Worm (Caenorhabditis elegans) whole organism, L3 larva: ENCODE data around the gene Y55D9A.2.

Source experiments
- ceh-28 ChIP-seq: fragments of 150-350 bp; optimal IDR thresholded peaks from 2 replicates; lab custom pipeline; 2014; ENCODE audit warnings: missing biosample characterization, missing genetic modification reagents, missing genetic modification characterization
- ceh-9 ChIP-seq: sonication (generic microtip); optimal IDR thresholded peaks from 2 replicates; lab custom pipeline; 2018; ENCODE audit warnings: missing biosample characterization, missing genetic modification characterization
- daf-12 ChIP-seq: fragments of 150-350 bp; optimal IDR thresholded peaks from 2 replicates; lab custom pipeline; 2014; ENCODE audit warnings: missing biosample characterization, missing genetic modification reagents, missing genetic modification characterization
- elt-1 ChIP-seq: fragments of 150-350 bp; optimal IDR thresholded peaks from 2 replicates; lab custom pipeline; 2014; ENCODE audit warnings: missing biosample characterization, missing genetic modification characterization
- elt-2 ChIP-seq: sonication (generic microtip); optimal IDR thresholded peaks from 2 replicates; lab custom pipeline; 2016; ENCODE audit warnings: missing genetic modification reagents, mild to moderate bottlenecking, missing genetic modification characterization, missing compliant biosample characterization
- elt-3 ChIP-seq, 3 experiments: fragments of 150-350 bp in 1 of 3; sonication (generic microtip) in 2 of 3; optimal IDR thresholded peaks; 2 replicates in 2 of 3; 4 replicates in 1 of 3; lab custom pipeline; 2014 to 2017; ENCODE audit warnings: missing biosample characterization in 3 of 3, missing genetic modification characterization in 3 of 3
- eor-1 ChIP-seq, 2 experiments: fragments of 150-350 bp; optimal IDR thresholded peaks; 2 replicates each; lab custom pipeline; 2014 to 2018; ENCODE audit warnings: missing biosample characterization in 2 of 2, missing genetic modification characterization in 2 of 2
- fkh-10 ChIP-seq: sonication (generic microtip); optimal IDR thresholded peaks from 2 replicates; lab custom pipeline; 2017; ENCODE audit warnings: missing biosample characterization, missing genetic modification reagents, missing genetic modification characterization
- fos-1 ChIP-seq: fragments of 150-350 bp; optimal IDR thresholded peaks from 2 replicates; lab custom pipeline; 2014; ENCODE audit warnings: missing biosample characterization, missing genetic modification characterization
- hmg-11 ChIP-seq: sonication (generic microtip); optimal IDR thresholded peaks from 2 replicates; lab custom pipeline; 2016; ENCODE audit warnings: missing genetic modification characterization, missing compliant biosample characterization
- lin-15B ChIP-seq: fragments of 150-350 bp; optimal IDR thresholded peaks from 2 replicates; lab custom pipeline; 2014; ENCODE audit warnings: missing biosample characterization, missing genetic modification characterization
- lin-39 ChIP-seq: fragments of 150-350 bp; optimal IDR thresholded peaks from 2 replicates; lab custom pipeline; 2018; ENCODE audit warnings: missing biosample characterization, missing genetic modification reagents, missing genetic modification characterization
- lsy-12 ChIP-seq: sonication (generic microtip); optimal IDR thresholded peaks from 2 replicates; lab custom pipeline; 2016; ENCODE audit warnings: mild to moderate bottlenecking, missing genetic modification characterization, missing compliant biosample characterization
- mml-1 ChIP-seq: fragments of 150-350 bp; sonication (generic microtip); optimal IDR thresholded peaks from 3 replicates; lab custom pipeline; 2014; ENCODE audit warnings: missing biosample characterization, missing genetic modification characterization
- nfya-1 ChIP-seq: sonication (generic microtip); optimal IDR thresholded peaks from 2 replicates; lab custom pipeline; 2017; ENCODE audit warnings: missing genetic modification characterization, mild to moderate bottlenecking, missing compliant biosample characterization, antibody characterized with exemption, moderate library complexity; ENCODE audit not compliant: insufficient read depth
- nhr-11 ChIP-seq: fragments of 150-350 bp; optimal IDR thresholded peaks from 2 replicates; lab custom pipeline; 2014; ENCODE audit warnings: missing biosample characterization, missing genetic modification characterization
- nhr-12 ChIP-seq: fragments of 150-350 bp; optimal IDR thresholded peaks from 2 replicates; lab custom pipeline; 2014; ENCODE audit warnings: missing biosample characterization, missing genetic modification characterization
- nhr-23 ChIP-seq: fragments of 150-350 bp; optimal IDR thresholded peaks from 2 replicates; lab custom pipeline; 2014; ENCODE audit warnings: missing biosample characterization, missing genetic modification reagents, missing genetic modification characterization
- nhr-25 ChIP-seq: sonication (generic microtip); optimal IDR thresholded peaks from 2 replicates; lab custom pipeline; 2017; ENCODE audit warnings: missing biosample characterization, missing genetic modification characterization
- nhr-43 ChIP-seq: sonication (generic microtip); optimal IDR thresholded peaks from 2 replicates; lab custom pipeline; 2016; ENCODE audit warnings: mild to moderate bottlenecking, missing genetic modification characterization, missing compliant biosample characterization; ENCODE audit not compliant: poor library complexity, severe bottlenecking
- nhr-76 ChIP-seq: fragments of 150-350 bp; sonication (generic microtip); optimal IDR thresholded peaks from 5 replicates; lab custom pipeline; 2014; ENCODE audit warnings: missing biosample characterization, missing genetic modification characterization
- pha-4 ChIP-seq: fragments of 150-350 bp; optimal IDR thresholded peaks from 2 replicates; lab custom pipeline; 2014; ENCODE audit warnings: missing biosample characterization, missing genetic modification reagents, missing genetic modification characterization
- sea-2 ChIP-seq: fragments of 150-350 bp; sonication (generic microtip); optimal IDR thresholded peaks from 4 replicates; lab custom pipeline; 2014; ENCODE audit warnings: missing biosample characterization, missing genetic modification reagents, missing genetic modification characterization
- snpc-4 ChIP-seq: fragments of 150-350 bp; optimal IDR thresholded peaks from 2 replicates; lab custom pipeline; 2014; ENCODE audit warnings: missing biosample characterization, missing genetic modification characterization
- tbx-2 ChIP-seq: sonication (generic microtip); optimal IDR thresholded peaks from 2 replicates; lab custom pipeline; 2016; ENCODE audit warnings: mild to moderate bottlenecking, missing genetic modification characterization, missing compliant biosample characterization
- ztf-11 ChIP-seq: fragments of 150-350 bp; optimal IDR thresholded peaks from 2 replicates; lab custom pipeline; 2014; ENCODE audit warnings: missing biosample characterization, missing genetic modification characterization

Y55D9A.2 gene

DNA sequence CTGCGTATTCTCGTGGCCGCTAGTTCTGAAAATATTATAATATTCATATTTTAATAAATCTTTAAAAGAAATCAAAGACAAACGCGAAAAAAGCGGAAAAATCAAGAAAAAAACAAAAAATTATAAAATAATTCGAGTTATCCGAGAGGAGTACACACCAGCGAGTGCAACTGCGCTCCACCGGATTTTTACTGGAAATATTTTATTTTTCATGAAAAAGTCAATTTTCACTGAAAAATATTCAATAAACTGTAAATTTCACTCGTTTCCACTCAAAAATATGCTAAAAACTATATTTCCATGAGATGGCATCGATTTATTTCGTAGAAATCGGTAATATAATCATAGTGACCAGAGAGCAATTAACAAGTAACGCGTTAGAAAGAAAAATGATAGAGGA is at the start of gene Y55D9A.2:
TSS of gene Y55D9A.2 (minus strand) at position 31 of the 400 bp plus-strand sequence.
- TF ChIP-seq snpc-4 (tag; lab: Kevin White, UChicago), result peak; percentile 15
- TF ChIP-seq lin-15B (tag; lab: Kevin White, UChicago), result peak; percentile 79
- peak; percentile 11 for TF ChIP-seq nhr-25 (tag; lab: Kevin White, UChicago)
- peak; percentile 14 for TF ChIP-seq elt-2 (tag; lab: Kevin White, UChicago)
- TF ChIP-seq nfya-1 (tag; lab: Kevin White, UChicago), result peak; percentile 38
- peak; percentile 57 for TF ChIP-seq pha-4
- TF ChIP-seq ceh-9, result no peak
- no peak for TF ChIP-seq ztf-11 (tag; lab: Kevin White, UChicago)

- TF ChIP-seq fos-1 (tag; lab: Kevin White, UChicago), result no peak
- no peak for TF ChIP-seq ceh-9
- peak; percentile 45 for TF ChIP-seq hmg-11 (tag; lab: Kevin White, UChicago)
- TF ChIP-seq snpc-4 (tag; lab: Kevin White, UChicago), result peak; percentile 3
- peak; percentile 11 for TF ChIP-seq nfya-1 (tag; lab: Kevin White, UChicago)
- no peak for TF ChIP-seq tbx-2 (tag; lab: Kevin White, UChicago)
- TF ChIP-seq lin-15B (tag; lab: Kevin White, UChicago), result peak; percentile 35
Observed at ce11 chrIV:12653094-12653493, 47.9 kb upstream of the Y55D9A.2 start, which contains the start of the genes wdfy-3 and C26H9A.4. wdfy-3 (plus strand) TSS chrIV:12653401. C26H9A.4 (plus strand) TSS chrIV:12653410.

ce11 chrIV:12651570-12651969 is 46.3 kb upstream of the Y55D9A.2 start:
- no peak for TF ChIP-seq daf-12 (tag; lab: Kevin White, UChicago)
- TF ChIP-seq elt-3 (tag; optimal IDR thresholded peaks at IDR 0.05; lab: Kevin White, UChicago), result no peak
- no peak for TF ChIP-seq elt-1 (tag; lab: Kevin White, UChicago)
- TF ChIP-seq ztf-11 (tag; lab: Kevin White, UChicago), result no peak
- TF ChIP-seq nhr-43 (tag; lab: Kevin White, UChicago), result no peak
- no peak for TF ChIP-seq mml-1 (tag; lab: Kevin White, UChicago)
- TF ChIP-seq lin-15B (tag; lab: Kevin White, UChicago), result peak; percentile 62
- TF ChIP-seq sea-2 (GFP tag; lab: Kevin White, UChicago), result no peak
- no peak for TF ChIP-seq nhr-11 (tag; lab: Kevin White, UChicago)
- TF ChIP-seq nfya-1 (tag; lab: Kevin White, UChicago), result peak; percentile 73
- no peak for TF ChIP-seq eor-1 (tag; optimal IDR thresholded peaks at IDR 0.05; lab: Kevin White, UChicago)
- TF ChIP-seq snpc-4 (tag; lab: Kevin White, UChicago), result peak; percentile 10
- TF ChIP-seq lin-39 (tag; lab: Kevin White, UChicago), result peak; percentile 1
- TF ChIP-seq ceh-28 (tag; lab: Kevin White, UChicago), result no peak
- no peak for TF ChIP-seq nhr-12 (tag; lab: Kevin White, UChicago)
- TF ChIP-seq fkh-10 (GFP tag; lab: Kevin White, UChicago), result peak; percentile 92
- TF ChIP-seq pha-4, result no peak
- peak; percentile 41 for TF ChIP-seq hmg-11 (tag; lab: Kevin White, UChicago)

ce11 chrIV:12650597-12650996 is 45.4 kb upstream of the Y55D9A.2 start:
- TF ChIP-seq nfya-1 (tag; lab: Kevin White, UChicago), result peak; percentile 92
- no peak for TF ChIP-seq elt-3 (tag; optimal IDR thresholded peaks at IDR 0.05; lab: Kevin White, UChicago)

DNA sequence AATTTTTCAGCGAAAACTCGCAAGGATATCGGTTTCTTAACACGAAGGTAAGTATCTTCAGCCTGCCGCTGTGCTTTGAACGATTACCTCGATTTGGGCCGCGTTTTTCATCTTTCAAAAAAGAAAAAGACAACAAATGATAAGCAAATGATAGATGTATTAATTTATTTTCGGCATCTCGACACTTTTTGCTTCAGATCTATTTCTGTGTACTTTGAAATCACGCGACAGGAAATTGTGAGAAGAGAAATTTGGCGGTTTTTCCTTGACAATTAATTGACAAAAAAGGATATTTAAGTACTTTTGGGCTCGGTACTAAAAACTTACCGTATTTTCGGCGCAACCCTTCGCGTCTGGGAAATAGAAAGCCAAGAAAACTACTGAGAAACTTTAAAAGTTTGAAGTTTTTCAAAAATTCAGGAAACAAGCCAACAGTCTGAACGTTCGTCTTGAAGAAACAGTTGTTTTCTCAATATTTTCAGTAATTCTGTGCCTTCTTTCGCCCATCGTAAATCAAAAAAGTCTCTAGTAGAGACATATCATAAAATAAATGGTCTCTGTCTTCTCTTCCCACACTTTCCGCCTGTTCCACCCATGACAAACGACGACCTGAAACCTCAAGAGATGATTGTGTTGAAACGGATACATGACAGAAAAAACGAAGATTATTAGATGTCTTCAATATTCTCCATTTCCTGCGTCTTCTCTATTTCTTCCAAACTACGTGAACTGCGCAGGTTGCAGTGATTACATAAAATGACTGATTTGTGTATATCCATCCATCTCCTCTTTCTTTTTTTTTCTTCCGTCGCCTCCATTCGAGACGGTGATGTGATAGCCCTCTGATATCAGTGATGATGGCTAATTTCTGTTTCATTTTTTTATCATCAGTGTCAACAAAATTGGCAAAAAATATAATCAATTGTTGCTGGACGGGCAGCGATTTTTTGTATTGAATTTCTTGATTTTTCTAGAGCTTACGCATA is 35.9 kb upstream of the Y55D9A.2 start:
- TF ChIP-seq nhr-23 (tag; lab: Kevin White, UChicago) (peak; percentile 14), ceh-9 (no peak)
- TF ChIP-seq, all 47 proteins: peak for 1

ce11 chrIV:12640137-12640536 is 34.9 kb upstream of the Y55D9A.2 start, which contains the start of gene vha-7:
vha-7 (plus strand) TSS chrIV:12640462.
- TF ChIP-seq nhr-76 (tag; lab: Kevin White, UChicago) (no peak), nhr-23 (tag; lab: Kevin White, UChicago) (no peak), lsy-12 (no peak)
- TF ChIP-seq, all 47 proteins: peak for 0
